Worm (Caenorhabditis elegans) whole organism, L4 larva: Measurements from ENCODE around the gene clc-1.

ENCODE experiments used
- F10B5.3 ChIP-seq: sonication (generic microtip); optimal IDR thresholded peaks from 2 replicates; lab custom pipeline; 2016; ENCODE audit warnings: mild to moderate bottlenecking, missing genetic modification characterization, missing compliant biosample characterization
- R02D3.7 ChIP-seq: fragments of 150-350 bp; sonication (generic microtip); optimal IDR thresholded peaks from 3 replicates; lab custom pipeline; 2014; ENCODE audit warnings: missing biosample characterization, missing genetic modification characterization
- T20F7.1 ChIP-seq: fragments of 200-800 bp; sonication (Bioruptor generic); optimal IDR thresholded peaks from 2 replicates; lab custom pipeline; 2018; ENCODE audit warnings: mild to moderate bottlenecking, missing genetic modification characterization, missing compliant biosample characterization
- aha-1 ChIP-seq: fragments of 150-350 bp; peaks from one replicate; lab custom pipeline; 2014; ENCODE audit warnings: missing biosample characterization, missing genetic modification characterization
- aly-2 ChIP-seq: sonication (generic microtip); optimal IDR thresholded peaks from 2 replicates; lab custom pipeline; 2018; ENCODE audit warnings: missing biosample characterization, missing genetic modification characterization
- attf-4 ChIP-seq: sonication (generic microtip); optimal IDR thresholded peaks from 3 replicates; lab custom pipeline; 2017; ENCODE audit warnings: missing biosample characterization, missing genetic modification characterization
- ceh-20 ChIP-seq: fragments of 200-800 bp; sonication (Bioruptor generic); IDR thresholded peaks from 2 replicates; pipeline ENCODE4 v1.3.6; 2022; ENCODE audit warnings: missing genetic modification reagents, missing genetic modification characterization, missing compliant biosample characterization
- ceh-28 ChIP-seq: fragments of 150-350 bp; optimal IDR thresholded peaks from 2 replicates; lab custom pipeline; 2014; ENCODE audit warnings: missing biosample characterization, missing genetic modification reagents, missing genetic modification characterization
- ceh-32 ChIP-seq: sonication (generic microtip); optimal IDR thresholded peaks from 2 replicates; lab custom pipeline; 2016; ENCODE audit warnings: mild to moderate bottlenecking, missing genetic modification characterization, missing compliant biosample characterization; ENCODE audit not compliant: poor library complexity
- ceh-82 ChIP-seq: sonication (generic microtip); optimal IDR thresholded peaks from 2 replicates; lab custom pipeline; 2017; ENCODE audit warnings: missing biosample characterization, missing genetic modification characterization
- ctbp-1 ChIP-seq: fragments of 200-800 bp; sonication (Bioruptor generic); IDR thresholded peaks from 2 replicates; pipeline ENCODE4 v1.3.6; 2022; ENCODE audit warnings: missing genetic modification reagents, missing genetic modification characterization, missing compliant biosample characterization
- daf-12 ChIP-seq: fragments of 150-350 bp; optimal IDR thresholded peaks from 2 replicates; lab custom pipeline; 2014; ENCODE audit warnings: missing biosample characterization, missing genetic modification reagents, missing genetic modification characterization
- daf-16 ChIP-seq, 3 experiments: sonication (generic microtip); optimal IDR thresholded peaks; 2 replicates each; lab custom pipeline; 2016 to 2017; ENCODE audit warnings: missing genetic modification characterization in 3 of 3, missing genetic modification reagents in 3 of 3, mild to moderate bottlenecking in 2 of 3, missing compliant biosample characterization in 2 of 3, missing biosample characterization in 1 of 3, moderate library complexity in 1 of 3
- egl-43 ChIP-seq: fragments of 200-800 bp; sonication (Bioruptor generic); IDR thresholded peaks from 2 replicates; pipeline ENCODE4 v1.3.6; 2022; ENCODE audit warnings: missing genetic modification reagents, missing genetic modification characterization, missing compliant biosample characterization
- gei-8 ChIP-seq: fragments of 200-800 bp; sonication (Bioruptor generic); optimal IDR thresholded peaks from 2 replicates; lab custom pipeline; 2018; ENCODE audit warnings: mild to moderate bottlenecking, missing genetic modification characterization, missing compliant biosample characterization
- hlh-30 ChIP-seq: sonication (generic microtip); optimal IDR thresholded peaks from 2 replicates; lab custom pipeline; 2017; ENCODE audit warnings: antibody characterized with exemption, mild to moderate bottlenecking, missing genetic modification characterization, missing compliant biosample characterization; ENCODE audit not compliant: insufficient read depth
- hmg-1.1 ChIP-seq: fragments of 200-800 bp; sonication (Bioruptor generic); IDR thresholded peaks from 2 replicates; pipeline ENCODE4 v1.3.6; 2022; ENCODE audit warnings: missing genetic modification reagents, missing genetic modification characterization, missing compliant biosample characterization
- lin-39 ChIP-seq: fragments of 150-350 bp; optimal IDR thresholded peaks from 2 replicates; lab custom pipeline; 2014; ENCODE audit warnings: missing biosample characterization, missing genetic modification reagents, missing genetic modification characterization
- mdl-1 ChIP-seq, 2 experiments: fragments of 150-350 bp in 1 of 2; sonication (generic microtip) in 1 of 2; optimal IDR thresholded peaks; 2 replicates each; lab custom pipeline; 2014 to 2017; ENCODE audit warnings: missing biosample characterization in 2 of 2, missing genetic modification characterization in 2 of 2
- mdt-29 ChIP-seq: fragments of 200-800 bp; sonication (Bioruptor generic); IDR thresholded peaks from 2 replicates; pipeline ENCODE4 v1.3.6; 2022; ENCODE audit warnings: missing genetic modification reagents, missing genetic modification characterization, missing compliant biosample characterization
- nhr-11 ChIP-seq: fragments of 150-350 bp; optimal IDR thresholded peaks from 2 replicates; lab custom pipeline; 2014; ENCODE audit warnings: missing biosample characterization, missing genetic modification characterization
- nhr-111 ChIP-seq: fragments of 200-800 bp; sonication (Bioruptor generic); optimal IDR thresholded peaks from 2 replicates; lab custom pipeline; 2018; ENCODE audit warnings: mild to moderate bottlenecking, missing genetic modification characterization, missing compliant biosample characterization
- nhr-42 ChIP-seq: fragments of 200-800 bp; sonication (Bioruptor generic); IDR thresholded peaks from 2 replicates; pipeline ENCODE4 v1.3.6; 2022; ENCODE audit warnings: missing genetic modification characterization, missing compliant biosample characterization
- saeg-2 ChIP-seq: fragments of 200-800 bp; sonication (Bioruptor generic); IDR thresholded peaks from 2 replicates; pipeline ENCODE4 v1.3.6; 2022; ENCODE audit warnings: missing genetic modification reagents, missing genetic modification characterization, missing compliant biosample characterization
- sdz-12 ChIP-seq: fragments of 200-800 bp; sonication (Bioruptor generic); optimal IDR thresholded peaks from 2 replicates; lab custom pipeline; 2018; ENCODE audit warnings: mild to moderate bottlenecking, missing genetic modification characterization, missing compliant biosample characterization
- set-16 ChIP-seq: fragments of 200-800 bp; sonication (Bioruptor generic); IDR thresholded peaks from 2 replicates; pipeline ENCODE4 v1.3.6; 2022; ENCODE audit warnings: missing genetic modification reagents, missing genetic modification characterization, missing compliant biosample characterization
- unc-130 ChIP-seq: sonication (generic microtip); optimal IDR thresholded peaks from 2 replicates; lab custom pipeline; 2016; ENCODE audit warnings: missing genetic modification reagents, missing genetic modification characterization, missing compliant biosample characterization
- unc-62 ChIP-seq, 3 experiments: fragments of 150-350 bp in 1 of 3; sonication (generic microtip); optimal IDR thresholded peaks in 2 of 3; peaks in 1 of 3; 1 replicate in 1 of 3; 2 replicates in 2 of 3; lab custom pipeline; 2014 to 2017; ENCODE audit warnings: missing biosample characterization in 3 of 3, missing genetic modification characterization in 3 of 3, missing genetic modification reagents in 3 of 3, missing genotype in 1 of 3
- vab-7 ChIP-seq: fragments of 200-800 bp; sonication (Bioruptor generic); IDR thresholded peaks from 2 replicates; pipeline ENCODE4 v1.3.6; 2022; ENCODE audit warnings: missing genetic modification reagents, missing genetic modification characterization, missing compliant biosample characterization
- zip-2 ChIP-seq: fragments of 150-350 bp; optimal IDR thresholded peaks from 2 replicates; lab custom pipeline; 2014; ENCODE audit warnings: missing biosample characterization, missing genetic modification characterization

Gene clc-1

DNA sequence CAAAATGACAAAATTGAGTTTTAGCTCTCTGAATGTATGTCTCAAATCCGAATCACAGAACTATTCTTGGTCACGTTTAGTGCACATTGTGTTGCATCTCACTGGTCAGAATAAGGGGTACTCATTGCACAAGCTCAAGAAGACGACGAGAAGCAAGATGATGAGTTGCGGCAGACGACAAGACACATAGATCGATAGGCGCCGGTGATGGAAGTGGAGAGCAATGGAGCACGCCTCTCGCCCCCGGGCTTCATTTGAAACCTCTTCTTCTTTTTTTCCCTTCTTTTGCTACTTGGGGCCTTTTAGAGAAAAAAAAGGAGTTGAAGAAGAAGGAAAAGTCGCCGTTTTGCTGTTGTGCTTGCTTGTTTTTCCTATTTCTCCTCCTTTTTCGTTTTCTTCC, 21.1 kb downstream of the clc-1 start, which contains the start of gene apt-9 (continued):
- TF ChIP-seq ceh-32 (tag; lab: Kevin White, UChicago) (no peak), mdl-1 (tag; optimal IDR thresholded peaks at IDR 0.05; lab: Kevin White, UChicago) (peak in 1 of 2 experiments; percentile 26), ctbp-1 (GFP tag; lab: Robert Waterston, UW) (peak; percentile 51; the same call in 1 of the 2 replicates), ceh-82 (tag; lab: Kevin White, UChicago) (no peak), daf-12 (tag; lab: Kevin White, UChicago) (no peak), saeg-2 (GFP tag; lab: Robert Waterston, UW) (no peak), ceh-20 (GFP tag; lab: Robert Waterston, UW) (peak; percentile 43; the same call in 1 of the 2 replicates), egl-43 (GFP tag; lab: Robert Waterston, UW) (no peak), attf-4 (tag; lab: Kevin White, UChicago) (no peak), ceh-28 (tag; lab: Kevin White, UChicago) (peak; percentile 16), lin-39 (tag; lab: Kevin White, UChicago) (no peak), vab-7 (GFP tag; lab: Robert Waterston, UW) (0 out of 2 replicates have a peak, but pooled peaks have one; percentile 18), F10B5.3 (tag; lab: Kevin White, UChicago) (no peak), zip-2 (tag; lab: Kevin White, UChicago) (no peak), nhr-42 (GFP tag; lab: Robert Waterston, UW) (no peak), hlh-30 (tag; lab: Kevin White, UChicago) (no peak), set-16 (GFP tag; lab: Robert Waterston, UW) (peak; percentile 17; the same call in 1 of the 2 replicates)

DNA sequence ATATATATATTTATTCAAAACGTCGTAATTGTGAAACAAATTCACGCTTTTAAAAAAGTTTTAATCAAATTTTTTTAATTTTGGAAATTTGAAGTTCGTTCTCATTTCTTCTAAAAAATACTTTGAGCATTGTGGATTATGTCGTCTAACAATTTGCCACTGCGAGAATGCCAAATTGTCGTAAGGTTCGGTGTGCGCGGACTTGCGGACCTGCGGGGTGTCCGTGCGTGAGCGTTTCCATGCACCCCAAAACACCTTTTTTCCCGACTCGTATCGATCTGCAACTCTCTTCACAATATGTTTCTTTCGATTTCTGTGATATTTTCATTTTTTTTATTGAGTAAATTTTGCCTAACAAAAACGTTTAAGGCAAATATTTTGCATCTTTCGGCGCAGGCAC, 25.5 kb downstream of the clc-1 start:
- TF ChIP-seq daf-16 (GFP tag; optimal IDR thresholded peaks at IDR 0.05; lab: Kevin White, UChicago) (no peak), daf-16 (tag; optimal IDR thresholded peaks at IDR 0.05; lab: Kevin White, UChicago) (peak; percentile 41), unc-130 (GFP tag; lab: Kevin White, UChicago) (no peak), aly-2 (tag; lab: Kevin White, UChicago) (no peak), hmg-1.1 (GFP tag; lab: Robert Waterston, UW) (peak; percentile 32; the same call in 1 of the 2 replicates)

DNA sequence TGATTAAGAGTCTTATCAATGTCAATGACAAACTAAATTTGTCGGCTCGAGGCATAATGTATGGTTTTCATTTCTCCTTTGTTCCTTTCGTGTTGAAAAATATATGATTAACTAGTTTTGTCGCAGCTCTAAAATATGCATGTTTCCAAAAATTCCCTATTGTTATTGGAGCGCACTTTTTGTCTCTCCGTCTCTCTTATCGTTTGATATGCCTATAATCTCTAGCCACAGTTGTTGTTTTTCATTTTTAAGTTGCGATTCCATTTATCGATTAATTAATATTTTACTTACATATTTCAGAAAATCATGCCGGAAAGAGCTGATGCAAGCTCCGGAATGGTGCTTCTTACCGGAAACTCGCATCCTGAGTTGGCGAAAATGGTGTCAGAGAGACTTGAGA, 26.1 kb downstream of the clc-1 start, which contains the start of gene W04G3.5:
Gene W04G3.5 (plus strand): TSS at position 301 of the 400 bp plus-strand sequence.
- TF ChIP-seq aha-1 (tag; lab: Kevin White, UChicago): peak; percentile 16
- no peak for TF ChIP-seq nhr-111 (GFP tag; lab: Kevin White, UChicago)
- TF ChIP-seq, all 104 proteins: peak for 1

DNA sequence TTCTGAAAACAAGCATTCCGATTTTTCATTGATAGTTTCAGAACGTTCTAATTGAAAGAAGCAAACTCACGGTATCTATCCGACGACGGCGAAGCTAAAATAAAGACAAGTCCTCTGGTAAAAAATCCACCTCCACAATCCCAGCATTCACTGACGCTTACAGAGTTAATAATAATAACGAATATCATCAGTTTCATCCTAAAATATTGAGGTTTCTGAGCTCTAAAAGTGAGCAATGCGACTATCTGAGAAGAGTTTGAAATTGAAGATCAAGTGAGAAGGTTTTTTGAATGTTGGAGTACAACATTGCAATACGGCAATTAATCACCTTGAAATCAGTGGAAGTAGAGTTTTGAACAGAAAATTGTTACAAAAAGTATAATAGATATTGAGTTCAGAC, 29.2 kb downstream of the clc-1 start, which contains the start of gene W04G3.12:
Gene W04G3.12 (minus strand): TSS at position 311 of the 400 bp plus-strand sequence.
- TF ChIP-seq R02D3.7 (tag; lab: Kevin White, UChicago) (no peak), unc-62 (GFP tag; optimal IDR thresholded peaks at IDR 0.05 in 1 of 2; lab: Kevin White, UChicago) (peak in 1 of 2 experiments; percentile 94), unc-62 (tag; optimal IDR thresholded peaks at IDR 0.05; lab: Kevin White, UChicago) (no peak)

DNA sequence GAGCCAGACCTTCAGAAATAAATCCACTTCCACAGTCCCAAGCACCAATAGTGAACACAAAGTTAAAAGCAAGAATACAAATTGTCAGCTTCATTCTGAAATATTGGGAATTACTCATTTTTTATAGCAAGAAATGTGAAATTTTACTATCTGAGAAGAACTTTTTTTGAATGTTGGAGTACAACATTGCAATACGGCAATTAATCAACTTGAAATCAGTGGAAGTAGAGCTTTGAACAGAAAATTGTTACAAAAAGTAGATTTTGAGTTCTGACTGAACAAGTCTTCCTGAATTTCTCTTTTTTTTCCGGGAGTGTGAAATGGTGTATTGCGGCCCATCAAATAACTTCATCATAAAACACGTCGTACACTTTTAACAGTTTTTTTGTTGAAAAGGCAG, 30.9 kb downstream of the clc-1 start, which contains the start of gene W04G3.10:
Gene W04G3.10 (minus strand): TSS at position 101 of the 400 bp plus-strand sequence.
- peak; percentile 34 for TF ChIP-seq aha-1 (tag; lab: Kevin White, UChicago)
- no peak for TF ChIP-seq sdz-12 (GFP tag; lab: Kevin White, UChicago)
- no peak for TF ChIP-seq nhr-11 (tag; lab: Kevin White, UChicago)

DNA sequence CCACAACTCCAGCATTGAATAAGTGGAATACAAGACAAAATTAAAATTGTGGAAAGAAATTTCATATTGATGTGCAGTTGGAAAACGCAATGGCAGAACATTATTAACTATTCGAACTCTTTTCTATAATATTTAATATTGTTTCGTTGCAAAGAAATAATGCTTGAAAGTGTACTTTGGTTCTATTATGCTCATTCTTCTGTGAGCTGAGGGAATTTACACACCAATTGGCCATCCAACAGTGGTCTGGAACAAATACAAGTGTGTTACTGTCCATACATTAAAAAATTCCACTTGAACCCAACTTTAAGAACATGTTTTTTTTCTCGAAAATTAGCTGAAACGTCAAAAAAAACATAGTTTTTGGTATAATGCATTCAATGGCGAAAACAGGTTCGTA, 32.4 kb downstream of the clc-1 start, which contains the start of gene W04G3.13:
Gene W04G3.13 (minus strand): TSS at position 101 of the 400 bp plus-strand sequence.
- TF ChIP-seq gei-8 (no peak), T20F7.1 (GFP tag; lab: Kevin White, UChicago) (no peak), mdt-29 (GFP tag; lab: Robert Waterston, UW) (no peak)
- TF ChIP-seq, all 104 proteins: peak for 0
